Fruit fly (Drosophila melanogaster) whole organism, embryonic: ENCODE measurements around the gene CG10948.

Source experiments
- Bteb2 ChIP-seq: fragments of 200-800 bp; sonication (Bioruptor generic); optimal IDR thresholded peaks from 2 replicates; lab custom pipeline; 2016; ENCODE audit warnings: missing biosample characterization, missing genetic modification characterization
- C15 ChIP-seq: fragments of 200-800 bp; sonication (Bioruptor generic); IDR thresholded peaks from 3 replicates; pipeline ENCODE4 v1.3.6; 2022; ENCODE audit warnings: missing biosample characterization, missing genetic modification characterization
- CG12219 ChIP-seq: fragments of 200-800 bp; sonication (Bioruptor generic); optimal IDR thresholded peaks from 3 replicates; lab custom pipeline; 2018; ENCODE audit warnings: missing biosample characterization, mild to moderate bottlenecking, missing genetic modification characterization
- CG12744 ChIP-seq: fragments of 200-800 bp; sonication (Bioruptor generic); optimal IDR thresholded peaks from 2 replicates; lab custom pipeline; 2016; ENCODE audit warnings: missing biosample characterization, missing genetic modification characterization
- CG13123 ChIP-seq: fragments of 200-800 bp; sonication (Bioruptor generic); optimal IDR thresholded peaks from 2 replicates; lab custom pipeline; 2016; ENCODE audit warnings: missing biosample characterization, missing genetic modification characterization
- CG13775 ChIP-seq: fragments of 200-800 bp; sonication (Bioruptor generic); optimal IDR thresholded peaks from 3 replicates; lab custom pipeline; 2017; ENCODE audit warnings: missing biosample characterization, mild to moderate bottlenecking, missing genetic modification characterization
- CG14965 ChIP-seq: fragments of 200-800 bp; sonication (Bioruptor generic); optimal IDR thresholded peaks from 2 replicates; lab custom pipeline; 2016; ENCODE audit warnings: missing biosample characterization, missing genetic modification characterization, borderline replicate concordance
- CG15514 ChIP-seq: fragments of 200-800 bp; sonication (Bioruptor generic); optimal IDR thresholded peaks from 3 replicates; lab custom pipeline; 2017; ENCODE audit warnings: missing biosample characterization, missing genetic modification characterization, mild to moderate bottlenecking, moderate library complexity, missing genetic modification reagents
- CG17359 ChIP-seq: fragments of 200-800 bp; sonication (Bioruptor generic); optimal IDR thresholded peaks from 3 replicates; lab custom pipeline; 2018; ENCODE audit warnings: missing biosample characterization, mild to moderate bottlenecking, missing genetic modification characterization, moderate library complexity
- CG17829 ChIP-seq: fragments of 200-800 bp; optimal IDR thresholded peaks from 2 replicates; lab custom pipeline; 2019; ENCODE audit warnings: missing biosample characterization, mild to moderate bottlenecking, missing genetic modification characterization, moderate library complexity
- CG18599 ChIP-seq: fragments of 200-800 bp; sonication (Bioruptor generic); optimal IDR thresholded peaks from 3 replicates; lab custom pipeline; 2017; ENCODE audit warnings: missing biosample characterization, missing genetic modification characterization, mild to moderate bottlenecking, moderate library complexity, missing genetic modification reagents
- CG2199 ChIP-seq: fragments of 200-800 bp; sonication (Bioruptor generic); IDR thresholded peaks from 3 replicates; pipeline ENCODE4 v1.3.6; 2022; ENCODE audit warnings: missing biosample characterization, missing genetic modification characterization
- CG2202 ChIP-seq: fragments of 200-800 bp; sonication (Bioruptor generic); optimal IDR thresholded peaks from 2 replicates; lab custom pipeline; 2018; ENCODE audit warnings: missing biosample characterization, mild to moderate bottlenecking, missing genetic modification characterization
- CG30431 ChIP-seq: fragments of 200-800 bp; sonication (Bioruptor generic); optimal IDR thresholded peaks from 2 replicates; lab custom pipeline; 2017; ENCODE audit warnings: missing biosample characterization, missing genetic modification characterization
- CG34224 ChIP-seq: fragments of 200-800 bp; sonication (Bioruptor generic); IDR thresholded peaks from 3 replicates; pipeline ENCODE4 v1.3.6; 2022; ENCODE audit warnings: missing biosample characterization, missing genetic modification characterization; ENCODE audit not compliant: partially characterized antibody
- CG4617 ChIP-seq: fragments of 200-800 bp; sonication (Bioruptor generic); optimal IDR thresholded peaks from 3 replicates; lab custom pipeline; 2016; ENCODE audit warnings: missing biosample characterization, missing genetic modification characterization, borderline replicate concordance
- CG7928 ChIP-seq: fragments of 200-800 bp; sonication (Bioruptor generic); optimal IDR thresholded peaks from 2 replicates; lab custom pipeline; 2017; ENCODE audit warnings: missing biosample characterization, mild to moderate bottlenecking, missing genetic modification characterization
- CG8281 ChIP-seq: fragments of 200-800 bp; sonication (Bioruptor generic); optimal IDR thresholded peaks from 2 replicates; lab custom pipeline; 2018; ENCODE audit warnings: missing biosample characterization, mild to moderate bottlenecking, missing genetic modification characterization, moderate library complexity
- CG8290 ChIP-seq, 3 experiments: fragments of 200-800 bp; sonication (Bioruptor generic); optimal IDR thresholded peaks; 2 replicates each; lab custom pipeline; 2016 to 2019; ENCODE audit warnings: missing biosample characterization in 3 of 3, missing genetic modification characterization in 3 of 3, mild to moderate bottlenecking in 2 of 3, moderate library complexity in 1 of 3
- CG8944 ChIP-seq: fragments of 200-800 bp; sonication (Bioruptor generic); optimal IDR thresholded peaks from 3 replicates; lab custom pipeline; 2016; ENCODE audit warnings: missing biosample characterization, missing genetic modification characterization
- Chrac-16 ChIP-seq: fragments of 200-800 bp; sonication (Bioruptor generic); optimal IDR thresholded peaks from 3 replicates; lab custom pipeline; 2016; ENCODE audit warnings: missing biosample characterization, missing genetic modification characterization
- CkIIα-i1 ChIP-seq: fragments of 200-800 bp; sonication (Bioruptor generic); IDR thresholded peaks from 2 replicates; pipeline ENCODE4 v1.3.6; 2022; ENCODE audit warnings: missing biosample characterization, missing genetic modification characterization
- Dp ChIP-seq: fragments of 200-800 bp; sonication (Bioruptor generic); optimal IDR thresholded peaks from 2 replicates; lab custom pipeline; 2018; ENCODE audit warnings: missing biosample characterization, mild to moderate bottlenecking, missing genetic modification characterization, moderate library complexity
- HmgZ ChIP-seq: fragments of 200-800 bp; sonication (Bioruptor generic); optimal IDR thresholded peaks from 2 replicates; lab custom pipeline; 2018; ENCODE audit warnings: missing biosample characterization, mild to moderate bottlenecking, missing genetic modification characterization
- MTF-1 ChIP-seq: fragments of 200-800 bp; sonication (Bioruptor generic); optimal IDR thresholded peaks from 2 replicates; lab custom pipeline; 2018; ENCODE audit warnings: missing biosample characterization, mild to moderate bottlenecking, missing genetic modification characterization, borderline replicate concordance
- Max ChIP-seq: fragments of 200-800 bp; sonication (Bioruptor generic); optimal IDR thresholded peaks from 2 replicates; lab custom pipeline; 2016; ENCODE audit warnings: missing biosample characterization, mild to moderate bottlenecking, missing genetic modification characterization
- NC2β ChIP-seq: fragments of 200-800 bp; sonication (Bioruptor generic); optimal IDR thresholded peaks from 2 replicates; lab custom pipeline; 2016; ENCODE audit warnings: missing biosample characterization, missing genetic modification characterization
- NK7.1 ChIP-seq: fragments of 200-800 bp; sonication (Bioruptor generic); optimal IDR thresholded peaks from 3 replicates; lab custom pipeline; 2016; ENCODE audit warnings: missing biosample characterization, missing genetic modification characterization
- NfI ChIP-seq: fragments of 200-800 bp; sonication (Bioruptor generic); optimal IDR thresholded peaks from 3 replicates; lab custom pipeline; 2018; ENCODE audit warnings: missing biosample characterization, mild to moderate bottlenecking, missing genetic modification characterization, moderate library complexity
- Side ChIP-seq: fragments of 200-800 bp; sonication (Bioruptor generic); optimal IDR thresholded peaks from 2 replicates; lab custom pipeline; 2016; ENCODE audit warnings: missing biosample characterization, missing genetic modification characterization
- Stat92E ChIP-seq, 3 experiments: fragments of >200 bp in 2 of 3; fragments of 200-800 bp in 1 of 3; sonication (Bioruptor generic) in 1 of 3; optimal IDR thresholded peaks; 2 replicates each; lab custom pipeline; 2017 to 2019; ENCODE audit warnings: missing biosample characterization in 3 of 3, missing genetic modification characterization in 3 of 3, mild to moderate bottlenecking in 1 of 3, moderate library complexity in 1 of 3
- ase ChIP-seq: fragments of 200-800 bp; sonication (Bioruptor generic); IDR thresholded peaks from 3 replicates; pipeline ENCODE4 v1.3.6; 2022; ENCODE audit warnings: missing biosample characterization, missing genetic modification characterization
- caup ChIP-seq: fragments of 200-800 bp; sonication (Bioruptor generic); optimal IDR thresholded peaks from 3 replicates; lab custom pipeline; 2017; ENCODE audit warnings: missing biosample characterization, mild to moderate bottlenecking, missing genetic modification characterization, moderate library complexity; ENCODE audit not compliant: severe bottlenecking
- chn ChIP-seq: fragments of 200-800 bp; sonication (Bioruptor generic); optimal IDR thresholded peaks from 2 replicates; lab custom pipeline; 2016; ENCODE audit warnings: missing biosample characterization, missing genetic modification characterization
- dan ChIP-seq: fragments of 200-800 bp; sonication (Bioruptor generic); IDR thresholded peaks from 2 replicates; pipeline ENCODE4 v1.3.6; 2022; ENCODE audit warnings: missing biosample characterization, missing genetic modification characterization
- fd96Cb ChIP-seq: fragments of 200-800 bp; sonication (Bioruptor generic); optimal IDR thresholded peaks from 2 replicates; lab custom pipeline; 2018; ENCODE audit warnings: missing biosample characterization, mild to moderate bottlenecking, missing genetic modification characterization, moderate library complexity
- hth ChIP-seq: fragments of >200 bp; optimal IDR thresholded peaks from 2 replicates; lab custom pipeline; 2017; ENCODE audit warnings: inconsistent platforms
- inv ChIP-seq: fragments of 200-800 bp; sonication (Bioruptor generic); IDR thresholded peaks from 2 replicates; pipeline ENCODE4 v1.3.6; 2022; ENCODE audit warnings: missing biosample characterization, missing genetic modification characterization; ENCODE audit not compliant: partially characterized antibody
- kah ChIP-seq: fragments of 200-800 bp; sonication (Bioruptor generic); optimal IDR thresholded peaks from 2 replicates; lab custom pipeline; 2018; ENCODE audit warnings: missing biosample characterization, mild to moderate bottlenecking, missing genetic modification characterization
- kay ChIP-seq: fragments of 200-800 bp; sonication (Bioruptor generic); optimal IDR thresholded peaks from 2 replicates; lab custom pipeline; 2016; ENCODE audit warnings: missing biosample characterization, missing genetic modification characterization
- knrl ChIP-seq: fragments of 200-800 bp; sonication (Bioruptor generic); IDR thresholded peaks from 3 replicates; pipeline ENCODE4 v1.3.6; 2022; ENCODE audit warnings: missing biosample characterization, missing genetic modification characterization; ENCODE audit not compliant: partially characterized antibody
- nau ChIP-seq: fragments of 200-800 bp; sonication (Bioruptor generic); optimal IDR thresholded peaks from 3 replicates; lab custom pipeline; 2017; ENCODE audit warnings: missing biosample characterization, mild to moderate bottlenecking, missing genetic modification characterization, missing genetic modification reagents
- oc ChIP-seq: fragments of 200-800 bp; sonication (Bioruptor generic); optimal IDR thresholded peaks from 2 replicates; lab custom pipeline; 2018; ENCODE audit warnings: missing biosample characterization, mild to moderate bottlenecking, missing genetic modification characterization, moderate library complexity
- org-1 ChIP-seq: fragments of 200-800 bp; sonication (Bioruptor generic); optimal IDR thresholded peaks from 2 replicates; lab custom pipeline; 2017; ENCODE audit warnings: missing biosample characterization, missing genetic modification characterization
- row ChIP-seq: fragments of 200-800 bp; sonication (Bioruptor generic); IDR thresholded peaks from 3 replicates; pipeline ENCODE4 v1.3.6; 2022; ENCODE audit warnings: missing biosample characterization, missing genetic modification characterization
- sqz ChIP-seq: fragments of 200-800 bp; sonication (Bioruptor generic); optimal IDR thresholded peaks from 3 replicates; lab custom pipeline; 2018; ENCODE audit warnings: missing biosample characterization, mild to moderate bottlenecking, missing genetic modification characterization
- tio ChIP-seq: fragments of 200-800 bp; sonication (Bioruptor generic); optimal IDR thresholded peaks from 2 replicates; lab custom pipeline; 2017; ENCODE audit warnings: missing biosample characterization, missing genetic modification characterization, inconsistent platforms
- tup ChIP-seq: fragments of 200-800 bp; sonication (Bioruptor generic); optimal IDR thresholded peaks from 2 replicates; lab custom pipeline; 2016; ENCODE audit warnings: missing biosample characterization, mild to moderate bottlenecking, missing genetic modification characterization, moderate library complexity
- tx ChIP-seq: fragments of 200-800 bp; sonication (Bioruptor generic); optimal IDR thresholded peaks from 2 replicates; lab custom pipeline; 2016; ENCODE audit warnings: missing biosample characterization, missing genetic modification characterization

Gene CG10948

DNA sequence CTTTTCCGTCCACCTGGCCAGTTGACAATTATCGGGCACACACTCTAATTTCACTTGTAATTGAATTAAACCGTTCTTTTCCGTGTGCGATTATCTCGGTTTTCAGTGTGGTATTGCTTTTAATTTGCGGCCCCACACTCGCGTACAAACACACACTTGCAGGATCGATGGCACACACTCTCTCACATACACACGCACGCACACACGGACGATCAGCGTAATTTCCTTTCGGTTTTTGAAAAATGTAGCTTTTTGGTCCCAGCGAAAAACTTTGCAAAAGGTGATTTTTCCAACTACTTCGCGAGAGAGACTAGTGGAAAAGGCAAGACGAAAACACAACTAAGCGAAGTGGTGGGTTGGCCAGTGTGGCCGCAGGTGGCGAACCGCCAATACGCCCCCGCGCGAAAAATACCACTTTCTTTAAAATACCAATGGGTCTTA lies 45.2 kb downstream of the CG10948 start, which contains the start of gene Atg1 (continued):
- peak; percentile 17 for TF ChIP-seq CG8290 (GFP tag; optimal IDR thresholded peaks at IDR 0.05; lab: Kevin White, UChicago)
- TF ChIP-seq CG8290 (tag; optimal IDR thresholded peaks at IDR 0.05; lab: Kevin White, UChicago) = peak in 1 of 2 experiments; percentile 60
- no peak for TF ChIP-seq chn
- no peak for TF ChIP-seq NfI (GFP tag; lab: Kevin White, UChicago)
- peak; percentile 13 for TF ChIP-seq HmgZ (tag; lab: Kevin White, UChicago)
- no peak for TF ChIP-seq CG13123 (GFP tag; lab: Kevin White, UChicago)
- TF ChIP-seq CG17359 = no peak
- peak; percentile 37; the same call in 2 of the 3 replicates for TF ChIP-seq row
- TF ChIP-seq CG8281 (tag; lab: Kevin White, UChicago) = no peak
- no peak for TF ChIP-seq NK7.1 (GFP tag; lab: Kevin White, UChicago)
- no peak for TF ChIP-seq CG30431 (GFP tag; lab: Kevin White, UChicago)
- TF ChIP-seq Stat92E (GFP tag; optimal IDR thresholded peaks at IDR 0.05; lab: Kevin White, UChicago) = no peak
- TF ChIP-seq dan (GFP tag; lab: Robert Waterston, UW) = no peak
- no peak for TF ChIP-seq Chrac-16 (GFP tag; lab: Kevin White, UChicago)
- TF ChIP-seq knrl (GFP tag; lab: Robert Waterston, UW) = no peak; the same call in 2 of the 3 replicates
- TF ChIP-seq CG34224 (GFP tag; lab: Robert Waterston, UW) = peak; percentile 45; the same call in 1 of the 3 replicates
- TF ChIP-seq Dp (GFP tag; lab: Kevin White, UChicago) = peak; percentile 24
- peak; percentile 36 for TF ChIP-seq CG15514 (GFP tag; lab: Kevin White, UChicago)
- no peak for TF ChIP-seq CG7928 (GFP tag; lab: Kevin White, UChicago)
- TF ChIP-seq CG2202 (tag; lab: Kevin White, UChicago) = no peak
- TF ChIP-seq CG2199 (GFP tag; lab: Robert Waterston, UW) = 0 out of 3 replicates have a peak, but pooled peaks have one; percentile 27
- TF ChIP-seq oc (tag; lab: Kevin White, UChicago) = no peak
- no peak for TF ChIP-seq Max
- TF ChIP-seq caup = peak; percentile 46
- no peak for TF ChIP-seq fd96Cb (tag; lab: Kevin White, UChicago)
- no peak for TF ChIP-seq sqz
- TF ChIP-seq CG12219 (GFP tag; lab: Kevin White, UChicago) = no peak
- TF ChIP-seq kay (GFP tag; lab: Kevin White, UChicago) = no peak
- TF ChIP-seq C15 (GFP tag; lab: Robert Waterston, UW) = no peak
- peak; percentile 22 for TF ChIP-seq CG17829
- no peak for TF ChIP-seq nau
- no peak for TF ChIP-seq CG14965
- TF ChIP-seq CG8944 (GFP tag; lab: Kevin White, UChicago) = no peak
- TF ChIP-seq tx (GFP tag; lab: Kevin White, UChicago) = no peak
- peak; percentile 38 for TF ChIP-seq Side
- TF ChIP-seq inv (GFP tag; lab: Robert Waterston, UW) = no peak
- no peak for TF ChIP-seq ase (GFP tag; lab: Robert Waterston, UW)
- no peak for TF ChIP-seq org-1 (GFP tag; lab: Kevin White, UChicago)
- TF ChIP-seq CG12744 (GFP tag; lab: Kevin White, UChicago) = no peak
- TF ChIP-seq CkIIα-i1 (GFP tag; lab: Robert Waterston, UW) = no peak
- no peak for TF ChIP-seq tio (GFP tag; lab: Kevin White, UChicago)
- TF ChIP-seq CG4617 (GFP tag; lab: Kevin White, UChicago) = peak; percentile 39
- TF ChIP-seq NC2β (GFP tag; lab: Kevin White, UChicago) = no peak
- TF ChIP-seq CG13775 (GFP tag; lab: Kevin White, UChicago) = no peak
- TF ChIP-seq tup (GFP tag; lab: Kevin White, UChicago) = no peak
- TF ChIP-seq hth (lab: Kevin White, UChicago) = no peak
- TF ChIP-seq kah (GFP tag; lab: Kevin White, UChicago) = no peak
- TF ChIP-seq MTF-1 = peak; percentile 33
- peak; percentile 26 for TF ChIP-seq CG18599 (GFP tag; lab: Kevin White, UChicago)
- no peak for TF ChIP-seq Bteb2 (GFP tag; lab: Kevin White, UChicago)
